Fruit fly (Drosophila melanogaster): Measurements from ENCODE around the gene mth.
A peak's percentile ranks its signal among the peaks of the same experiment; 100 is the strongest.

mth gene

DNA sequence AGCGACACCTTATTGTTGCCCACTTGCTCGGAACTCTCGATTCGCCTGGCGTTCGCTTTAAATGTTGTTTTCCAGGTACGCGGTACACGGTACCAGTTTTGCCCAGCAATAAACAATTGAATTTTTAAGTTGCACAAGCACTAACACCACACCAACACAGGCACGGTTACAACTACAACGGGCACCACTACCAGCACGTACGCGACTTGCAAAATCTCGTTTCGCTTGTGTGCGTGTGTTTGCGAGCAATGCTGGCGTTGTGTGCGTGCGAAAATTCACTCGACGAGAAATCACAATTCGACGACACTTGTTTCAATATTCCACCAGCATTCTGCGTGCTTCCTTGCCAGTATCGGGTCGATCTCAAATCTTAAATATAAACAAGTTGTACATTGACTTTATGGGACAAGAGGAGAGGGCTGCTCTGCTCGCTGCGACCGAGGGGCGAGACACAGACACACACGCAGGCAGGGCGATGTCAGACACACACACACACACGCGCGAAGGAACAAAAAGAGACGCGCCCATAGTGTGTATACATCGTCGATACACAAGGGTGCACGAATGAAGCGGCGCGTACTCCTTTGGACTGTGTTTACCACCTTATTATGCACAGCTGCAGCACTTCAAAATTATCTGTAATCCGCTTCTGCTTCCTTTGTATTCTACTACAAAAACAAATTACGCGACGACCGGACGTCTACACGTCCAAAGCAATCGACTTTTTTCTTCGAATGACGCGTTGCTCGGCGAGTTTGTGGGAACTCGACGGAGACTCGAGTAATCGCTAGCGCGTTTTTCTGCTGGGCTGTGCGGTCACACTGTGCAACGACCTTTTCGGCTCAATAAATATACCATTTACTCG, 27.4 kb downstream of the mth start, which contains the start of gene fwd (continued):
- TF ChIP-seq CG1233 (GFP tag; optimal IDR thresholded peaks at IDR 0.05) (peak; percentile 18), CG9437 (GFP tag; optimal IDR thresholded peaks at IDR 0.05) (no peak), Dip3 (GFP tag; optimal IDR thresholded peaks at IDR 0.05) (no peak), cg (GFP tag; optimal IDR thresholded peaks at IDR 0.05) (peak; percentile 98), zen (tag; optimal IDR thresholded peaks at IDR 0.05) (peak; percentile 59), gro (GFP tag; optimal IDR thresholded peaks at IDR 0.05) (peak; percentile 38), hkb (optimal IDR thresholded peaks at IDR 0.05) (no peak), hkb (GFP tag; IDR thresholded peaks at IDR 0.05) (no peak), dan (GFP tag; IDR thresholded peaks at IDR 0.05) (no peak), phol (tag; optimal IDR thresholded peaks at IDR 0.05) (peak; percentile 46), MESR4 (GFP tag; optimal IDR thresholded peaks at IDR 0.05) (peak; percentile 80), CG7987 (GFP tag; optimal IDR thresholded peaks at IDR 0.05) (peak; percentile 28), crol (GFP tag; IDR thresholded peaks at IDR 0.05) (peak; percentile 89), CG3995 (GFP tag; optimal IDR thresholded peaks at IDR 0.05) (peak; percentile 30), CG12769 (tag; optimal IDR thresholded peaks at IDR 0.05) (peak; percentile 31), CG3847 (GFP tag; IDR thresholded peaks at IDR 0.05) (peak; percentile 69), CG10979 (tag; optimal IDR thresholded peaks at IDR 0.05) (peak; percentile 25), Hmx (GFP tag; optimal IDR thresholded peaks at IDR 0.05) (no peak), CG43689 (GFP tag; IDR thresholded peaks at IDR 0.05) (no peak), zfh2 (GFP tag; optimal IDR thresholded peaks at IDR 0.05) (peak; percentile 3), CG7928 (GFP tag; optimal IDR thresholded peaks at IDR 0.05) (peak; percentile 11), E2f1 (GFP tag; IDR thresholded peaks at IDR 0.05) (no peak), Elba2 (GFP tag; optimal IDR thresholded peaks at IDR 0.05) (no peak), CG12391 (tag; optimal IDR thresholded peaks at IDR 0.05) (peak; percentile 62), sisA (GFP tag; IDR thresholded peaks at IDR 0.05) (no peak), slbo (GFP tag; IDR thresholded peaks at IDR 0.05) (peak; percentile 15; the same call in 1 of the 2 replicates), Lpt (GFP tag; optimal IDR thresholded peaks at IDR 0.05) (no peak), Hand (GFP tag; optimal IDR thresholded peaks at IDR 0.05) (peak; percentile 30), fu2 (GFP tag; optimal IDR thresholded peaks at IDR 0.05) (no peak), CG17912 (GFP tag; optimal IDR thresholded peaks at IDR 0.05) (peak; percentile 6), ems (GFP tag; optimal IDR thresholded peaks at IDR 0.05) (no peak), ab (GFP tag; optimal IDR thresholded peaks at IDR 0.05) (no peak), NfI (GFP tag; optimal IDR thresholded peaks at IDR 0.05) (peak; percentile 26), BtbVII (GFP tag; optimal IDR thresholded peaks at IDR 0.05) (peak; percentile 73), Bteb2 (GFP tag; optimal IDR thresholded peaks at IDR 0.05) (no peak), CTCF (GFP tag; optimal IDR thresholded peaks at IDR 0.05) (peak; percentile 25), kah (GFP tag; optimal IDR thresholded peaks at IDR 0.05) (no peak), kay (GFP tag; optimal IDR thresholded peaks at IDR 0.05) (peak; percentile 63), trem (tag; optimal IDR thresholded peaks at IDR 0.05) (peak; percentile 81), Stat92E (GFP tag; optimal IDR thresholded peaks at IDR 0.05) (peak in 1 of 3 experiments; percentile 55), BEAF-32 (GFP tag; optimal IDR thresholded peaks at IDR 0.05) (peak; percentile 52), CG4820 (GFP tag; optimal IDR thresholded peaks at IDR 0.05) (no peak), CG17829 (tag; optimal IDR thresholded peaks at IDR 0.05) (peak; percentile 70), yki (optimal IDR thresholded peaks at IDR 0.05) (no peak), PHDP (tag; optimal IDR thresholded peaks at IDR 0.05) (no peak), mld (GFP tag; IDR thresholded peaks at IDR 0.05; ENCODE audit: partially characterized antibody) (no peak), bigmax (GFP tag; optimal IDR thresholded peaks at IDR 0.05) (peak; percentile 52), maf-S (GFP tag; optimal IDR thresholded peaks at IDR 0.05) (no peak), CG13775 (GFP tag; optimal IDR thresholded peaks at IDR 0.05) (no peak), CG18476 (GFP tag; optimal IDR thresholded peaks at IDR 0.05) (no peak)
